Worm (Caenorhabditis elegans) whole organism, midembryonic: ENCODE results near the gene T21C9.13.

Experiments
- flt-1 ChIP-seq: fragments of 200-800 bp; sonication (Bioruptor generic); IDR thresholded peaks from 2 replicates; pipeline ENCODE4 v1.3.6; 2022; ENCODE audit warnings: missing genetic modification characterization, missing compliant biosample characterization
- ref-1 ChIP-seq: fragments of 200-800 bp; sonication (Bioruptor generic); conservative IDR thresholded peaks from 2 replicates; pipeline ENCODE4 v1.3.6; 2022; ENCODE audit warnings: missing genetic modification reagents, missing genetic modification characterization, missing compliant biosample characterization
- ztf-23 ChIP-seq: fragments of 200-800 bp; sonication (Bioruptor generic); IDR thresholded peaks from 2 replicates; pipeline ENCODE4 v1.3.6; 2022; ENCODE audit warnings: missing genetic modification reagents, missing genetic modification characterization, missing compliant biosample characterization
- ztf-29 ChIP-seq: fragments of 200-800 bp; sonication (Bioruptor generic); IDR thresholded peaks from 2 replicates; pipeline ENCODE4 v1.3.6; 2022; ENCODE audit warnings: missing genetic modification reagents, missing genetic modification characterization, missing compliant biosample characterization

DNA sequence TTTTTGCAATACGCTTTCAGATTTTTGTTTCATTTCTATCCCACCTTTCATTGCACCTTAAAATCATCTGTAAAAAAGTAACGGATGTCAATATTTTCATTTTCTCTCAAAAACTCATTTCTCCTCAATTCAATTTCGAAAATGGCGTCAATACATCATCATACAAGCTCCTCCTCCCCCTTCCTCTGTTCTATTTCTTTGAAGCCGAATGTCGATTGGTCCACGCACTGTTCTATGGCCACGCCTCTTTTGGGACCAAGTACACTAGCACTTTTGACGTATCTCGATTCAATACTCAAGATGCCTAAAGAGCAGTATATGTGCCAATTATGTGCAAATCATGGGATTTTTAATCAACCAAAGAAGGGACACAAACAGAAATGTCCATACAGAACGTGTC lies 35.7 kb downstream of the T21C9.13 start, which contains the start of gene mab-23:
- TF ChIP-seq flt-1 (no peak), ref-1 (GFP tag; lab: Robert Waterston, UW) (no peak), ztf-29 (no peak), ztf-23 (no peak)
